Fruit fly (Drosophila melanogaster) whole organism, wandering third instar larva: ENCODE measurements around the gene CG7970.

Experiments used
- Abd-B ChIP-seq: fragments of >200 bp; optimal IDR thresholded peaks from 2 replicates; lab custom pipeline; 2017; ENCODE audit warnings: missing biosample characterization, missing genetic modification characterization
- CG32264 ChIP-seq: fragments of 200-800 bp; sonication (Bioruptor generic); optimal IDR thresholded peaks from 2 replicates; lab custom pipeline; 2016; ENCODE audit warnings: missing biosample characterization, missing genetic modification characterization
- CG9705 ChIP-seq: fragments of 200-800 bp; sonication (Bioruptor generic); optimal IDR thresholded peaks from 2 replicates; lab custom pipeline; 2018; ENCODE audit warnings: missing biosample characterization, mild to moderate bottlenecking, missing genetic modification characterization
- CrebA ChIP-seq: fragments of 200-800 bp; sonication (Bioruptor generic); optimal IDR thresholded peaks from 2 replicates; lab custom pipeline; 2016; ENCODE audit warnings: missing biosample characterization, mild to moderate bottlenecking, missing genetic modification characterization, borderline replicate concordance
- Dfd ChIP-seq: fragments of >200 bp; optimal IDR thresholded peaks from 2 replicates; lab custom pipeline; 2017; ENCODE audit warnings: missing biosample characterization, missing genetic modification characterization
- Dif ChIP-seq: fragments of 200-275, 200-300 bp; sonication (Bioruptor generic); optimal IDR thresholded peaks from 2 replicates; lab custom pipeline; 2018; ENCODE audit warnings: missing biosample characterization, missing genetic modification characterization; ENCODE audit not compliant: partially characterized antibody
- Hnf4 ChIP-seq: fragments of 200-800 bp; sonication (Bioruptor generic); optimal IDR thresholded peaks from 2 replicates; lab custom pipeline; 2016; ENCODE audit warnings: missing biosample characterization, mild to moderate bottlenecking, missing genetic modification characterization
- Hr83 ChIP-seq: fragments of 200-300 bp; sonication (Bioruptor generic); optimal IDR thresholded peaks from 2 replicates; lab custom pipeline; 2016; ENCODE audit warnings: missing biosample characterization, mild to moderate bottlenecking, missing genetic modification characterization, moderate library complexity; ENCODE audit not compliant: poor library complexity, severe bottlenecking
- Jra ChIP-seq: sonication (Bioruptor generic); optimal IDR thresholded peaks from 2 replicates; lab custom pipeline; 2016; ENCODE audit warnings: missing biosample characterization, missing genetic modification characterization
- Mio ChIP-seq: sonication (Bioruptor generic); optimal IDR thresholded peaks from 2 replicates; lab custom pipeline; 2016; ENCODE audit warnings: missing biosample characterization, missing genetic modification characterization
- Myc ChIP-seq: fragments of >200 bp; optimal IDR thresholded peaks from 2 replicates; lab custom pipeline; 2017
- N ChIP-seq: fragments of >200 bp; optimal IDR thresholded peaks from 2 replicates; lab custom pipeline; 2018; ENCODE audit warnings: missing biosample characterization, missing external identifiers, missing genetic modification characterization
- OdsH ChIP-seq: fragments of 200-800 bp; sonication (Bioruptor generic); optimal IDR thresholded peaks from 2 replicates; lab custom pipeline; 2016; ENCODE audit warnings: missing biosample characterization, mild to moderate bottlenecking, missing genetic modification characterization
- Rel ChIP-seq, 2 experiments: fragments of 200-800 bp; sonication (Bioruptor generic) in 1 of 2; optimal IDR thresholded peaks; 2 replicates in 1 of 2; 3 replicates in 1 of 2; lab custom pipeline; 2016 to 2019; ENCODE audit warnings: mild to moderate bottlenecking in 2 of 2, missing biosample characterization in 2 of 2, missing genetic modification characterization in 2 of 2, moderate library complexity in 1 of 2
- Vsx2 ChIP-seq: fragments of 200-300, 225-300 bp; sonication (Bioruptor generic); optimal IDR thresholded peaks from 2 replicates; lab custom pipeline; 2018; ENCODE audit warnings: missing biosample characterization, missing genetic modification characterization; ENCODE audit not compliant: partially characterized antibody
- brk ChIP-seq: fragments of 200-800 bp; sonication (Bioruptor generic); optimal IDR thresholded peaks from 2 replicates; lab custom pipeline; 2016; ENCODE audit warnings: missing biosample characterization, mild to moderate bottlenecking, missing genetic modification characterization
- dl ChIP-seq, 2 experiments: fragments of 175-275, 200-275 bp in 1 of 2; fragments of 200-275 bp in 1 of 2; sonication (Bioruptor generic); optimal IDR thresholded peaks; lab custom pipeline; 2018; ENCODE audit warnings: mild to moderate bottlenecking in 2 of 2, missing biosample characterization in 2 of 2, missing genetic modification characterization in 2 of 2, moderate library complexity in 2 of 2; ENCODE audit not compliant: partially characterized antibody in 2 of 2, insufficient read depth in 1 of 2
- dmrt93B ChIP-seq: fragments of 200-800 bp; sonication (Bioruptor generic); optimal IDR thresholded peaks from 2 replicates; lab custom pipeline; 2018; ENCODE audit warnings: missing biosample characterization, mild to moderate bottlenecking, missing genetic modification characterization
- dsf ChIP-seq: sonication (Bioruptor generic); optimal IDR thresholded peaks from 2 replicates; lab custom pipeline; 2016; ENCODE audit warnings: missing biosample characterization, missing genetic modification characterization, borderline replicate concordance
- ey ChIP-seq: fragments of 200-800 bp; sonication (Bioruptor generic); optimal IDR thresholded peaks from 2 replicates; lab custom pipeline; 2016; ENCODE audit warnings: missing biosample characterization, missing genetic modification characterization
- foxo ChIP-seq, 2 experiments: fragments of 200-800 bp; sonication (Bioruptor generic); optimal IDR thresholded peaks; 2 replicates in 1 of 2; 3 replicates in 1 of 2; lab custom pipeline; 2016 to 2017; ENCODE audit warnings: missing biosample characterization in 2 of 2, missing genetic modification characterization in 2 of 2
- fru ChIP-seq: fragments of 200-800 bp; sonication (Bioruptor generic); optimal IDR thresholded peaks from 3 replicates; lab custom pipeline; 2016; ENCODE audit warnings: missing biosample characterization, mild to moderate bottlenecking, missing genetic modification characterization
- h ChIP-seq: fragments of 200-800 bp; sonication (Bioruptor generic); optimal IDR thresholded peaks from 3 replicates; lab custom pipeline; 2016; ENCODE audit warnings: missing biosample characterization, mild to moderate bottlenecking, missing genetic modification characterization
- jim ChIP-seq: fragments of 175-275, 200-325 bp; sonication (Bioruptor generic); optimal IDR thresholded peaks from 2 replicates; lab custom pipeline; 2016; ENCODE audit warnings: missing biosample characterization, mild to moderate bottlenecking, missing genetic modification characterization
- lola ChIP-seq: fragments of >200 bp; optimal IDR thresholded peaks from 2 replicates; lab custom pipeline; 2017; ENCODE audit warnings: missing biosample characterization, missing genetic modification characterization
- sage ChIP-seq: fragments of 200-800 bp; sonication (Bioruptor generic); optimal IDR thresholded peaks from 2 replicates; lab custom pipeline; 2016; ENCODE audit warnings: missing biosample characterization, mild to moderate bottlenecking, missing genetic modification characterization
- tai ChIP-seq: sonication (Bioruptor generic); optimal IDR thresholded peaks from 2 replicates; lab custom pipeline; 2016; ENCODE audit warnings: missing biosample characterization, missing genetic modification characterization
- usp ChIP-seq: fragments of >200 bp; optimal IDR thresholded peaks from 2 replicates; lab custom pipeline; 2017; ENCODE audit warnings: missing biosample characterization, missing genetic modification characterization

CG7970 gene

dm6 chr3L:1649363-1649762 lies 3.2 kb upstream of the CG7970 start:
- TF ChIP-seq Myc (lab: Kevin White, UChicago) (no peak), Rel (GFP tag; optimal IDR thresholded peaks at IDR 0.05; lab: Kevin White, UChicago) (no peak), Rel (tag; optimal IDR thresholded peaks at IDR 0.05; lab: Kevin White, UChicago) (no peak), OdsH (GFP tag; lab: Kevin White, UChicago) (no peak), CG32264 (no peak), Abd-B (GFP tag; lab: Kevin White, UChicago) (no peak), h (GFP tag; lab: Kevin White, UChicago) (no peak), Hnf4 (GFP tag; lab: Kevin White, UChicago) (no peak), CrebA (no peak), Mio (no peak), Dfd (no peak)

dm6 chr3L:1653752-1654151 lies 1.2 kb downstream of the CG7970 start:
- TF ChIP-seq N (no peak), jim (GFP tag; lab: Kevin White, UChicago) (no peak), tai (no peak), CrebA (no peak)

dm6 chr3L:1661738-1662370 lies 9.3 kb downstream of the CG7970 start:
- TF ChIP-seq Dfd = no peak
- TF ChIP-seq brk (GFP tag; lab: Kevin White, UChicago) = no peak
- no peak for TF ChIP-seq Jra (GFP tag; lab: Kevin White, UChicago)
- TF ChIP-seq ey (GFP tag; lab: Kevin White, UChicago) = no peak
- TF ChIP-seq usp (GFP tag; lab: Kevin White, UChicago) = no peak
- TF ChIP-seq tai = no peak
- no peak for TF ChIP-seq Mio
- TF ChIP-seq dmrt93B (GFP tag; lab: Kevin White, UChicago) = no peak
- TF ChIP-seq Abd-B (GFP tag; lab: Kevin White, UChicago) = no peak
- TF ChIP-seq dl (GFP tag; optimal IDR thresholded peaks at IDR 0.05; lab: Kevin White, UChicago; ENCODE audit: insufficient read depth in 1 of 2, partially characterized antibody in 2 of 2) = no peak
- no peak for TF ChIP-seq Vsx2
- no peak for TF ChIP-seq Dif (GFP tag; lab: Kevin White, UChicago)
- TF ChIP-seq CG9705 = no peak
- TF ChIP-seq h (GFP tag; lab: Kevin White, UChicago) = no peak
- TF ChIP-seq dsf (GFP tag; lab: Kevin White, UChicago) = no peak
- TF ChIP-seq Hr83 (GFP tag; lab: Kevin White, UChicago) = no peak
- TF ChIP-seq foxo (GFP tag; optimal IDR thresholded peaks at IDR 0.05; lab: Kevin White, UChicago) = no peak
- no peak for TF ChIP-seq fru
- TF ChIP-seq, all 38 proteins: peak for 0

- peak; percentile 31 for TF ChIP-seq Dif (GFP tag; lab: Kevin White, UChicago)
- TF ChIP-seq jim (GFP tag; lab: Kevin White, UChicago) = no peak
- TF ChIP-seq CG9705 = no peak
- TF ChIP-seq, all 38 proteins: peak for 1
Observed at dm6 chr3L:1663531-1663930, 11.0 kb downstream of the CG7970 start.

- TF ChIP-seq lola (GFP tag; lab: Kevin White, UChicago) = no peak
Observed at dm6 chr3L:1664205-1664604, 11.7 kb downstream of the CG7970 start.

- TF ChIP-seq sage (peak; percentile 1), Hnf4 (GFP tag; lab: Kevin White, UChicago) (no peak)
Observed at dm6 chr3L:1664876-1665275, 12.3 kb downstream of the CG7970 start, which contains the start of the genes Srrm234 and CG7974. Gene Srrm234 (minus strand): TSS chr3L:1665064. Gene CG7974 (plus strand): TSS chr3L:1665138.

dm6 chr3L:1665544-1665943 lies 13.0 kb downstream of the CG7970 start:
- TF ChIP-seq jim (GFP tag; lab: Kevin White, UChicago) = no peak
